Worm (Caenorhabditis elegans) whole organism, mixed stage, embryonic: ENCODE results near the gene C45E5.1.

Source experiments
- ceh-39 ChIP-seq: fragments of 150-350 bp; optimal IDR thresholded peaks from 2 replicates; lab custom pipeline; 2014; ENCODE audit warnings: missing biosample characterization, missing genetic modification characterization
- cnd-1 ChIP-seq: fragments of 200-800 bp; sonication (Bioruptor generic); optimal IDR thresholded peaks from 2 replicates; lab custom pipeline; 2018; ENCODE audit warnings: mild to moderate bottlenecking, missing genetic modification characterization, missing compliant biosample characterization
- nhr-2 ChIP-seq: fragments of 150-350 bp; optimal IDR thresholded peaks from 2 replicates; lab custom pipeline; 2014; ENCODE audit warnings: missing biosample characterization, missing genetic modification characterization
- nhr-237 ChIP-seq: fragments of 150-350 bp; optimal IDR thresholded peaks from 2 replicates; lab custom pipeline; 2014; ENCODE audit warnings: missing biosample characterization, missing genetic modification characterization
- pha-4 ChIP-seq: fragments of 150-350 bp; optimal IDR thresholded peaks from 2 replicates; lab custom pipeline; 2018; ENCODE audit warnings: missing biosample characterization, missing genetic modification reagents, missing genetic modification characterization
- unc-39 ChIP-seq: fragments of 150-350 bp; optimal IDR thresholded peaks from 2 replicates; lab custom pipeline; 2014; ENCODE audit warnings: missing biosample characterization, missing genetic modification characterization
- unc-62 ChIP-seq: fragments of 150-350 bp; optimal IDR thresholded peaks from 2 replicates; lab custom pipeline; 2014; ENCODE audit warnings: missing biosample characterization, missing genetic modification reagents, missing genetic modification characterization

ce11 chrIV:5708796-5709195 is 35.4 kb upstream of the C45E5.1 start, which contains the start of gene C55C3.1:
- no peak for TF ChIP-seq unc-62 (GFP tag; lab: Kevin White, UChicago)
- no peak for TF ChIP-seq nhr-2
- TF ChIP-seq ceh-39 (tag; lab: Kevin White, UChicago): no peak
- no peak for TF ChIP-seq unc-39 (tag; lab: Kevin White, UChicago)
- no peak for TF ChIP-seq cnd-1
- TF ChIP-seq nhr-237 (tag; lab: Kevin White, UChicago): no peak
- no peak for TF ChIP-seq pha-4 (tag; lab: Kevin White, UChicago)
